Worm (Caenorhabditis elegans) whole organism, L2 larva: Measurements from ENCODE around the gene C33A12.19.

ENCODE experiments used
- R02D3.7 ChIP-seq: fragments of 150-350 bp; optimal IDR thresholded peaks from 2 replicates; lab custom pipeline; 2014; ENCODE audit warnings: missing biosample characterization, missing genetic modification characterization
- fos-1 ChIP-seq: fragments of 150-350 bp; optimal IDR thresholded peaks from 2 replicates; lab custom pipeline; 2014; ENCODE audit warnings: missing biosample characterization, missing genetic modification characterization
- mdl-1 ChIP-seq, 2 experiments: fragments of 150-350 bp in 1 of 2; sonication (generic microtip) in 1 of 2; optimal IDR thresholded peaks; 2 replicates each; lab custom pipeline; 2017; ENCODE audit warnings: missing biosample characterization in 2 of 2, missing genetic modification characterization in 2 of 2
- nhr-10 ChIP-seq: sonication (generic microtip); optimal IDR thresholded peaks from 2 replicates; lab custom pipeline; 2017; ENCODE audit warnings: missing biosample characterization, missing genetic modification characterization
- nhr-77 ChIP-seq: fragments of 150-350 bp; optimal IDR thresholded peaks from 2 replicates; lab custom pipeline; 2014; ENCODE audit warnings: missing biosample characterization, missing genetic modification characterization
- skn-1 ChIP-seq: sonication (generic microtip); optimal IDR thresholded peaks from 2 replicates; lab custom pipeline; 2017; ENCODE audit warnings: missing biosample characterization, missing genetic modification characterization
- unc-39 ChIP-seq: fragments of 150-350 bp; optimal IDR thresholded peaks from 2 replicates; lab custom pipeline; 2014; ENCODE audit warnings: missing biosample characterization, missing genetic modification characterization

DNA sequence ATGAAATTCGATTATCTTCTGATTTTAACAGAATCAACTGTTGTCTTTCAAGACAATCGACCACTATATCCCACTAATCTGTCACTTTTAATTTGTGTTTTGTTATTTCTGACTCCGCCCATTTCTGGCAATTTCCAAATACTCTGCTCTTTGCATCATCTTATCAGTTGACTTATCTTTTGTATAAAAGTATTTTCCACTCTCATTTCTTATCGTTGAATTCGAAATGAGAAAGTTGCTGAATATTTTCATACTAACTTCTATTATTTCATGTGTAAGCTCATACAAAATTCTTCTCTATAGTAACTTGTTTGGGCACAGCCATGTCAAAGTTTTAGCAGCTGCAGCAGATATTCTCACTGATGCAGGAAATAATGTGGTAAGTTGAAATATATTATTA lies 16.7 kb upstream of the C33A12.19 start, which contains the start of gene ugt-21:
- TF ChIP-seq skn-1 (tag; lab: Kevin White, UChicago), result no peak
- TF ChIP-seq mdl-1 (tag; optimal IDR thresholded peaks at IDR 0.05; lab: Kevin White, UChicago), result no peak
- TF ChIP-seq fos-1 (tag; lab: Kevin White, UChicago), result no peak
- no peak for TF ChIP-seq R02D3.7 (tag; lab: Kevin White, UChicago)
- no peak for TF ChIP-seq unc-39
- no peak for TF ChIP-seq nhr-77
- TF ChIP-seq nhr-10, result no peak
